Fruit fly (Drosophila melanogaster) whole organism, prepupa: ENCODE data around the gene cerv.

ENCODE experiments used
- CG11762 ChIP-seq: fragments of 200-800 bp; sonication (Bioruptor generic); optimal IDR thresholded peaks from 3 replicates; lab custom pipeline; 2016; ENCODE audit warnings: missing biosample characterization, missing genetic modification characterization; ENCODE audit not compliant: insufficient read depth
- CG3032 ChIP-seq: fragments of 200-800 bp; optimal IDR thresholded peaks from 2 replicates; lab custom pipeline; 2019; ENCODE audit warnings: missing biosample characterization, mild to moderate bottlenecking, missing genetic modification characterization, moderate library complexity
- CG32006 ChIP-seq: fragments of 200-800 bp; sonication (Bioruptor generic); optimal IDR thresholded peaks from 3 replicates; lab custom pipeline; 2017; ENCODE audit warnings: missing biosample characterization, mild to moderate bottlenecking, missing genetic modification characterization
- CG4318 ChIP-seq: fragments of 200-800 bp; sonication (Bioruptor generic); optimal IDR thresholded peaks from 3 replicates; lab custom pipeline; 2017; ENCODE audit warnings: missing biosample characterization, mild to moderate bottlenecking, missing genetic modification characterization
- CG6163 ChIP-seq: fragments of 200-800 bp; sonication (Bioruptor generic); IDR thresholded peaks from 3 replicates; pipeline ENCODE4 v1.3.6; 2022; ENCODE audit warnings: missing biosample characterization, missing genetic modification characterization
- CG6854 ChIP-seq: fragments of 200-800 bp; sonication (Bioruptor generic); optimal IDR thresholded peaks from 2 replicates; lab custom pipeline; 2017; ENCODE audit warnings: missing biosample characterization, mild to moderate bottlenecking, missing genetic modification characterization
- Eip75B ChIP-seq: fragments of 200-800 bp; sonication (Bioruptor generic); optimal IDR thresholded peaks from 3 replicates; lab custom pipeline; 2016; ENCODE audit warnings: missing biosample characterization, missing genetic modification characterization
- Eip78C ChIP-seq: fragments of 200-800 bp; sonication (Bioruptor generic); peaks from one replicate; lab custom pipeline; 2016; ENCODE audit warnings: missing biosample characterization, missing genetic modification characterization
- Ets96B ChIP-seq: fragments of 200-800 bp; optimal IDR thresholded peaks from 2 replicates; lab custom pipeline; 2019; ENCODE audit warnings: missing biosample characterization, mild to moderate bottlenecking, missing genetic modification characterization, moderate library complexity
- Gug ChIP-seq: fragments of 200-800 bp; sonication (Bioruptor generic); IDR thresholded peaks from 2 replicates; pipeline ENCODE4 v1.3.6; 2022; ENCODE audit warnings: missing biosample characterization, missing genetic modification characterization
- achi ChIP-seq: fragments of 200-800 bp; sonication (Bioruptor generic); optimal IDR thresholded peaks from 3 replicates; lab custom pipeline; 2016; ENCODE audit warnings: missing biosample characterization, missing genetic modification characterization
- fd85E ChIP-seq: fragments of 200-800 bp; sonication (Bioruptor generic); optimal IDR thresholded peaks from 3 replicates; lab custom pipeline; 2016; ENCODE audit warnings: missing biosample characterization, missing genetic modification characterization

DNA sequence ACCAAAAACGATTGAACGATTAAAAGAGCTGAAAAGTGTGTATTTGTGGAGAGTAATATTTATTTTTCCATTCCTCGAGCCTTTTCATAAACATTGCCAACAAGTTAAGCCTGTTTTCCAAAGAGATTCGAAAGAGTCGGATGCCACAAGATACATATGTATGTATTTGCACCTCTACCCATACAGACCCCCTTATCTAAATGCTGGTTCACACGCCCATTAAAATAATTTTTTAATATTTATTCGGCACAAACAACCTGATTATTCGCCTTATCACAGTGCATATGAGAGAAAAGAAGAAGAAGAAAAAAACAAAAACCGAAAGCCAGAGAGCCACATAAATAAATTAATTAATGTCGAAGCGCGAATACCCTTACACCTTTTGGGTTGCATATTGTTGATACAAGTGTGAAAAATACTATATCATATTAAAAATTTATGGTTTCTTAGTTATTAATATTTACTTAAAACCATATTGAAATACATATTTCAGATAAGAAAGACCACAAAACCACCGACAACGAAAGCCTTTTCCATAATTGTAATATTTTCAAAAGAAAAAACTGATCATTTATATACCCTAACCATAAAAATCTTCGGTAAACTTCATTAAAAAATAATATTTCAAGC, 9.5 kb downstream of the cerv start:
- TF ChIP-seq CG32006 (GFP tag; lab: Kevin White, UChicago) = no peak
- no peak for TF ChIP-seq CG11762 (GFP tag; lab: Kevin White, UChicago)
- TF ChIP-seq Gug = no peak
- TF ChIP-seq Ets96B (tag; lab: Kevin White, UChicago) = peak; percentile 21
- TF ChIP-seq CG4318 (GFP tag; lab: Kevin White, UChicago) = no peak
- peak; percentile 37 for TF ChIP-seq CG6854 (GFP tag; lab: Kevin White, UChicago)
- no peak for TF ChIP-seq achi (GFP tag; lab: Kevin White, UChicago)
- TF ChIP-seq CG6163 (GFP tag; lab: Robert Waterston, UW) = no peak
- no peak for TF ChIP-seq Eip75B (GFP tag; lab: Kevin White, UChicago)
- no peak for TF ChIP-seq fd85E
- peak; percentile 13 for TF ChIP-seq CG3032
- TF ChIP-seq Eip78C (GFP tag; lab: Kevin White, UChicago) = peak; percentile 79
